Fruit fly (Drosophila melanogaster) whole organism, embryonic: ENCODE measurements around the gene CG9970.

Experiments used
- ATbp ChIP-seq: fragments of 200-800 bp; sonication (Bioruptor generic); optimal IDR thresholded peaks from 2 replicates; lab custom pipeline; 2017; ENCODE audit warnings: missing biosample characterization, mild to moderate bottlenecking, missing genetic modification characterization, missing genetic modification reagents
- Abd-B ChIP-seq: fragments of 200-800 bp; sonication (Bioruptor generic); optimal IDR thresholded peaks from 2 replicates; lab custom pipeline; 2018; ENCODE audit warnings: missing biosample characterization, mild to moderate bottlenecking, missing genetic modification characterization, moderate library complexity
- Bteb2 ChIP-seq: fragments of 200-800 bp; sonication (Bioruptor generic); optimal IDR thresholded peaks from 2 replicates; lab custom pipeline; 2016; ENCODE audit warnings: missing biosample characterization, missing genetic modification characterization
- CG10267 ChIP-seq: fragments of 200-800 bp; sonication (Bioruptor generic); optimal IDR thresholded peaks from 2 replicates; lab custom pipeline; 2018; ENCODE audit warnings: missing biosample characterization, mild to moderate bottlenecking, missing genetic modification characterization, moderate library complexity
- CG11695 ChIP-seq: fragments of 200-800 bp; sonication (Bioruptor generic); IDR thresholded peaks from 3 replicates; pipeline ENCODE4 v1.3.6; 2022; ENCODE audit warnings: missing biosample characterization, missing genetic modification characterization
- CG13624 ChIP-seq: fragments of 200-800 bp; sonication (Bioruptor generic); optimal IDR thresholded peaks from 2 replicates; lab custom pipeline; 2016; ENCODE audit warnings: missing biosample characterization, missing genetic modification characterization
- CG13775 ChIP-seq: fragments of 200-800 bp; sonication (Bioruptor generic); optimal IDR thresholded peaks from 3 replicates; lab custom pipeline; 2017; ENCODE audit warnings: missing biosample characterization, mild to moderate bottlenecking, missing genetic modification characterization
- CG15269 ChIP-seq: fragments of 200-800 bp; sonication (Bioruptor generic); optimal IDR thresholded peaks from 2 replicates; lab custom pipeline; 2018; ENCODE audit warnings: missing biosample characterization, mild to moderate bottlenecking, missing genetic modification characterization, moderate library complexity
- CG16815 ChIP-seq: fragments of 200-800 bp; sonication (Bioruptor generic); optimal IDR thresholded peaks from 3 replicates; lab custom pipeline; 2017; ENCODE audit warnings: missing biosample characterization, mild to moderate bottlenecking, missing genetic modification characterization
- CG17361 ChIP-seq: fragments of 200-800 bp; sonication (Bioruptor generic); IDR thresholded peaks from 3 replicates; pipeline ENCODE4 v1.3.6; 2022; ENCODE audit warnings: missing biosample characterization, missing genetic modification characterization
- CG17385 ChIP-seq: fragments of 200-800 bp; sonication (Bioruptor generic); optimal IDR thresholded peaks from 3 replicates; lab custom pipeline; 2018; ENCODE audit warnings: missing biosample characterization, mild to moderate bottlenecking, missing genetic modification characterization
- CG17829 ChIP-seq: fragments of 200-800 bp; optimal IDR thresholded peaks from 2 replicates; lab custom pipeline; 2019; ENCODE audit warnings: missing biosample characterization, mild to moderate bottlenecking, missing genetic modification characterization, moderate library complexity
- CG17912 ChIP-seq: fragments of 200-800 bp; sonication (Bioruptor generic); optimal IDR thresholded peaks from 2 replicates; lab custom pipeline; 2018; ENCODE audit warnings: missing biosample characterization, mild to moderate bottlenecking, missing genetic modification characterization
- CG31224 ChIP-seq: fragments of 200-800 bp; sonication (Bioruptor generic); IDR thresholded peaks from 2 replicates; pipeline ENCODE4 v1.3.6; 2022; ENCODE audit warnings: missing biosample characterization, missing genetic modification characterization
- CG31441 ChIP-seq: fragments of 200-800 bp; sonication (Bioruptor generic); IDR thresholded peaks from 2 replicates; pipeline ENCODE4 v1.3.6; 2022; ENCODE audit warnings: missing biosample characterization, missing genetic modification characterization
- CG4820 ChIP-seq: fragments of 200-800 bp; sonication (Bioruptor generic); optimal IDR thresholded peaks from 3 replicates; lab custom pipeline; 2016; ENCODE audit warnings: missing biosample characterization, missing genetic modification characterization
- CG8388 ChIP-seq: fragments of 200-800 bp; sonication (Bioruptor generic); optimal IDR thresholded peaks from 2 replicates; lab custom pipeline; 2019; ENCODE audit warnings: missing biosample characterization, mild to moderate bottlenecking, missing genetic modification characterization, moderate library complexity
- CHES-1-like ChIP-seq: fragments of 200-800 bp; sonication (Bioruptor generic); optimal IDR thresholded peaks from 2 replicates; lab custom pipeline; 2016; ENCODE audit warnings: missing biosample characterization, missing genetic modification characterization
- Hmx ChIP-seq: fragments of 200-800 bp; sonication (Bioruptor generic); optimal IDR thresholded peaks from 2 replicates; lab custom pipeline; 2016; ENCODE audit warnings: missing biosample characterization, missing genetic modification characterization
- Hr78 ChIP-seq, 2 experiments: fragments of 200-800 bp in 1 of 2; fragments of >200 bp in 1 of 2; sonication (Bioruptor generic) in 1 of 2; optimal IDR thresholded peaks; 2 replicates each; lab custom pipeline; 2017 to 2019; ENCODE audit warnings: missing biosample characterization in 2 of 2, missing genetic modification characterization in 2 of 2, mild to moderate bottlenecking in 1 of 2, moderate library complexity in 1 of 2
- Nf-YA ChIP-seq: fragments of 200-800 bp; sonication (Bioruptor generic); IDR thresholded peaks from 2 replicates; pipeline ENCODE4 v1.3.6; 2022; ENCODE audit warnings: missing biosample characterization, missing genetic modification characterization
- Side ChIP-seq: fragments of 200-800 bp; sonication (Bioruptor generic); optimal IDR thresholded peaks from 2 replicates; lab custom pipeline; 2016; ENCODE audit warnings: missing biosample characterization, missing genetic modification characterization
- Spps ChIP-seq: fragments of 200-800 bp; sonication (Bioruptor generic); optimal IDR thresholded peaks from 2 replicates; lab custom pipeline; 2018; ENCODE audit warnings: missing biosample characterization, mild to moderate bottlenecking, missing genetic modification characterization
- Ssrp ChIP-seq: fragments of 200-800 bp; sonication (Bioruptor generic); optimal IDR thresholded peaks from 2 replicates; lab custom pipeline; 2018; ENCODE audit warnings: missing biosample characterization, mild to moderate bottlenecking, missing genetic modification characterization, moderate library complexity
- TFAM ChIP-seq: fragments of 200-800 bp; sonication (Bioruptor generic); optimal IDR thresholded peaks from 2 replicates; lab custom pipeline; 2017; ENCODE audit warnings: missing biosample characterization, missing genetic modification characterization, inconsistent platforms
- bowl ChIP-seq: fragments of 200-800 bp; sonication (Bioruptor generic); IDR thresholded peaks from 2 replicates; pipeline ENCODE4 v1.3.6; 2022; ENCODE audit warnings: missing biosample characterization, missing genetic modification characterization
- btn ChIP-seq: fragments of 200-800 bp; sonication (Bioruptor generic); optimal IDR thresholded peaks from 2 replicates; lab custom pipeline; 2016; ENCODE audit warnings: missing biosample characterization, missing genetic modification characterization
- cas ChIP-seq: fragments of 200-800 bp; sonication (Bioruptor generic); IDR thresholded peaks from 2 replicates; pipeline ENCODE4 v1.3.6; 2022; ENCODE audit warnings: missing biosample characterization, missing genetic modification characterization
- caup ChIP-seq: fragments of 200-800 bp; sonication (Bioruptor generic); optimal IDR thresholded peaks from 3 replicates; lab custom pipeline; 2017; ENCODE audit warnings: missing biosample characterization, mild to moderate bottlenecking, missing genetic modification characterization, moderate library complexity; ENCODE audit not compliant: severe bottlenecking
- chinmo ChIP-seq: fragments of 200-800 bp; sonication (Bioruptor generic); IDR thresholded peaks from 4 replicates; pipeline ENCODE4 v1.3.6; 2022; ENCODE audit warnings: missing biosample characterization, missing genetic modification characterization; ENCODE audit not compliant: partially characterized antibody
- chn ChIP-seq: fragments of 200-800 bp; sonication (Bioruptor generic); optimal IDR thresholded peaks from 2 replicates; lab custom pipeline; 2016; ENCODE audit warnings: missing biosample characterization, missing genetic modification characterization
- ci ChIP-seq: fragments of 200-800 bp; sonication (Bioruptor generic); IDR thresholded peaks from 3 replicates; pipeline ENCODE4 v1.3.6; 2022; ENCODE audit warnings: missing biosample characterization, missing genetic modification characterization
- disco-r ChIP-seq: fragments of 200-800 bp; sonication (Bioruptor generic); optimal IDR thresholded peaks from 2 replicates; lab custom pipeline; 2016; ENCODE audit warnings: missing biosample characterization, missing genetic modification characterization
- ems ChIP-seq: fragments of 200-800 bp; sonication (Bioruptor generic); optimal IDR thresholded peaks from 3 replicates; lab custom pipeline; 2016; ENCODE audit warnings: missing biosample characterization, missing genetic modification characterization
- gem ChIP-seq: fragments of 200-800 bp; sonication (Bioruptor generic); optimal IDR thresholded peaks from 2 replicates; lab custom pipeline; 2019; ENCODE audit warnings: missing biosample characterization, mild to moderate bottlenecking, missing genetic modification characterization, moderate library complexity
- hkb ChIP-seq, 2 experiments: fragments of 200-800 bp in 1 of 2; fragments of >200 bp in 1 of 2; sonication (Bioruptor generic) in 1 of 2; IDR thresholded peaks in 1 of 2; optimal IDR thresholded peaks in 1 of 2; 2 replicates each; pipeline versions ENCODE4 v1.3.6 to Lab custom; 2017 to 2022; ENCODE audit warnings: missing biosample characterization in 1 of 2, missing genetic modification characterization in 1 of 2
- jumu ChIP-seq: fragments of 200-800 bp; sonication (Bioruptor generic); optimal IDR thresholded peaks from 3 replicates; lab custom pipeline; 2016; ENCODE audit warnings: missing biosample characterization, missing genetic modification characterization
- nom ChIP-seq: fragments of 200-800 bp; sonication (Bioruptor generic); optimal IDR thresholded peaks from 2 replicates; lab custom pipeline; 2017; ENCODE audit warnings: missing biosample characterization, missing genetic modification characterization, mild to moderate bottlenecking, moderate library complexity, missing genetic modification reagents
- org-1 ChIP-seq: fragments of 200-800 bp; sonication (Bioruptor generic); optimal IDR thresholded peaks from 2 replicates; lab custom pipeline; 2017; ENCODE audit warnings: missing biosample characterization, missing genetic modification characterization
- pan ChIP-seq, 4 experiments: fragments of >200 bp in 3 of 4; fragments of 200-800 bp in 1 of 4; sonication (Bioruptor generic) in 1 of 4; optimal IDR thresholded peaks in 3 of 4; IDR thresholded peaks in 1 of 4; 2 replicates each; pipeline versions ENCODE4 v1.3.6 to Lab custom; 2017 to 2022; ENCODE audit warnings: missing biosample characterization in 2 of 4, missing genetic modification characterization in 2 of 4, mixed read lengths in 1 of 4
- phol ChIP-seq: fragments of 200-800 bp; sonication (Bioruptor generic); optimal IDR thresholded peaks from 3 replicates; lab custom pipeline; 2018; ENCODE audit warnings: missing biosample characterization, mild to moderate bottlenecking, missing genetic modification characterization, moderate library complexity
- scrt ChIP-seq: fragments of 200-800 bp; sonication (Bioruptor generic); optimal IDR thresholded peaks from 2 replicates; lab custom pipeline; 2018; ENCODE audit warnings: missing biosample characterization, mild to moderate bottlenecking, missing genetic modification characterization, moderate library complexity
- sens ChIP-seq: fragments of 200-800 bp; sonication (Bioruptor generic); peaks from one replicate; lab custom pipeline; 2016; ENCODE audit warnings: missing biosample characterization, missing genetic modification characterization
- sima ChIP-seq: fragments of 200-800 bp; sonication (Bioruptor generic); optimal IDR thresholded peaks from 2 replicates; lab custom pipeline; 2016; ENCODE audit warnings: missing biosample characterization, missing genetic modification characterization
- sr ChIP-seq: fragments of 200-800 bp; sonication (Bioruptor generic); IDR thresholded peaks from 3 replicates; pipeline ENCODE4 v1.3.6; 2022; ENCODE audit warnings: missing biosample characterization, missing genetic modification characterization
- tgo ChIP-seq: fragments of 200-800 bp; sonication (Bioruptor generic); IDR thresholded peaks from 3 replicates; pipeline ENCODE4 v1.3.6; 2022; ENCODE audit warnings: missing biosample characterization, missing genetic modification characterization
- tin ChIP-seq: fragments of 200-800 bp; sonication (Bioruptor generic); optimal IDR thresholded peaks from 3 replicates; lab custom pipeline; 2016; ENCODE audit warnings: missing biosample characterization, missing genetic modification characterization
- vvl ChIP-seq: fragments of 200-800 bp; sonication (Bioruptor generic); IDR thresholded peaks from 2 replicates; pipeline ENCODE4 v1.3.6; 2022; ENCODE audit warnings: missing biosample characterization, missing genetic modification characterization
- zf30C ChIP-seq: fragments of 200-800 bp; sonication (Bioruptor generic); optimal IDR thresholded peaks from 3 replicates; lab custom pipeline; 2018; ENCODE audit warnings: missing biosample characterization, mild to moderate bottlenecking, missing genetic modification characterization
- zfh1 ChIP-seq: fragments of 200-800 bp; sonication (Bioruptor generic); IDR thresholded peaks from 3 replicates; pipeline ENCODE4 v1.3.6; 2022; ENCODE audit warnings: missing biosample characterization, missing genetic modification characterization

The CG9970 gene

DNA sequence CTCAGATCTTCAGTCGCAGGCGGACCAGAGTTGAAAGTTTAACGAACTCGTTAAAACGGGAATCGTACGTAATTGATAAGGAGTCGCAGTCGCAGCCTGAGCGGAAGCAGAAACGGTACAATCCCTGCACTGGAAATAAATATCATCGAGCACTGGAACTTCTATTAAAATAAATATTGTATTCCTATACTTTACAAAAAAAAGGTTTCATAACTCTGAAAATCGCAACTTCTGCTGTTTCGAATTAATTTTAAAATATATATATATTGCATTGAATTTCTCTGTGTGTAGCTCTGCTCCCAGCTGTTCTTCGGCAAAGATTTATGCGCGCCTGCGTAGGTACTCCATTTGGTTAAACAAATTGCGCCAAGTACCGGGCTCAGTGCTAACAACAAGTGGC lies 32.0 kb downstream of the CG9970 start (continued):
- TF ChIP-seq Ssrp (tag; lab: Kevin White, UChicago) (peak; percentile 9), CHES-1-like (GFP tag; lab: Kevin White, UChicago) (no peak), Abd-B (GFP tag; lab: Kevin White, UChicago) (no peak), btn (GFP tag; lab: Kevin White, UChicago) (no peak), CG13775 (GFP tag; lab: Kevin White, UChicago) (peak; percentile 25), hkb (optimal IDR thresholded peaks at IDR 0.05; lab: Kevin White, UChicago) (no peak), hkb (GFP tag; IDR thresholded peaks at IDR 0.05; lab: Robert Waterston, UW) (0 out of 2 replicates have a peak, but pooled peaks have one; percentile 28), disco-r (no peak), TFAM (GFP tag; lab: Kevin White, UChicago) (no peak), CG17829 (peak; percentile 55), CG17385 (GFP tag; lab: Kevin White, UChicago) (no peak), Nf-YA (no peak), vvl (GFP tag; lab: Robert Waterston, UW) (peak; percentile 58), CG17912 (GFP tag; lab: Kevin White, UChicago) (no peak), CG16815 (GFP tag; lab: Kevin White, UChicago) (no peak), nom (GFP tag; lab: Kevin White, UChicago) (no peak), CG4820 (no peak), tgo (GFP tag; lab: Robert Waterston, UW) (peak; percentile 35; the same call in 1 of the 3 replicates), CG17361 (GFP tag; lab: Robert Waterston, UW) (0 out of 3 replicates have a peak, but pooled peaks have one; percentile 20), zf30C (GFP tag; lab: Kevin White, UChicago) (peak; percentile 41), Spps (tag; lab: Kevin White, UChicago) (no peak), CG31441 (GFP tag; lab: Robert Waterston, UW) (peak; percentile 18; the same call in 1 of the 2 replicates), ci (GFP tag; lab: Robert Waterston, UW) (0 out of 3 replicates have a peak, but pooled peaks have one; percentile 40), tin (GFP tag; lab: Kevin White, UChicago) (peak; percentile 30), cas (GFP tag; lab: Robert Waterston, UW) (no peak), sens (GFP tag; lab: Kevin White, UChicago) (peak; percentile 47), CG13624 (GFP tag; lab: Kevin White, UChicago) (no peak), zfh1 (GFP tag; lab: Robert Waterston, UW) (peak; percentile 69; the same call in 2 of the 3 replicates), scrt (GFP tag; lab: Kevin White, UChicago) (no peak), Side (GFP tag; lab: Kevin White, UChicago) (no peak), Bteb2 (GFP tag; lab: Kevin White, UChicago) (no peak), CG15269 (no peak), CG10267 (tag; lab: Kevin White, UChicago) (peak; percentile 13), phol (tag; lab: Kevin White, UChicago) (peak; percentile 15), Hr78 (GFP tag; optimal IDR thresholded peaks at IDR 0.05; lab: Kevin White, UChicago) (no peak), Hmx (no peak), sima (GFP tag; lab: Kevin White, UChicago) (no peak), CG8388 (no peak), jumu (GFP tag; lab: Kevin White, UChicago) (no peak), CG31224 (GFP tag; lab: Robert Waterston, UW) (0 out of 2 replicates have a peak, but pooled peaks have one; percentile 20), pan (optimal IDR thresholded peaks at IDR 0.05; lab: Kevin White, UChicago) (no peak), pan (GFP tag; optimal IDR thresholded peaks at IDR 0.05 in 1 of 2, IDR thresholded peaks at IDR 0.05 in 1 of 2) (peak in 1 of 2 experiments; percentile 30), chn (GFP tag; lab: Kevin White, UChicago) (no peak), chinmo (no peak), CG11695 (GFP tag; lab: Robert Waterston, UW) (no peak), sr (no peak), caup (no peak), ems (GFP tag; lab: Kevin White, UChicago) (no peak), gem (tag; lab: Kevin White, UChicago) (peak; percentile 14), org-1 (no peak), bowl (no peak), ATbp (GFP tag; lab: Kevin White, UChicago) (no peak)
